Worm (Caenorhabditis elegans) whole organism, early embryonic: ENCODE data around the gene C39E6.2.

Source experiments
- B0310.2 ChIP-seq: sonication (generic microtip); optimal IDR thresholded peaks from 2 replicates; lab custom pipeline; 2016; ENCODE audit warnings: mild to moderate bottlenecking, missing genetic modification characterization, missing compliant biosample characterization
- F13C5.2 ChIP-seq: sonication (generic microtip); optimal IDR thresholded peaks from 2 replicates; lab custom pipeline; 2017; ENCODE audit warnings: mild to moderate bottlenecking, missing genetic modification characterization, inconsistent platforms, missing compliant biosample characterization
- ceh-36 ChIP-seq: sonication (generic microtip); optimal IDR thresholded peaks from 2 replicates; lab custom pipeline; 2016; ENCODE audit warnings: missing genetic modification characterization, inconsistent platforms, missing compliant biosample characterization
- ets-7 ChIP-seq: sonication (generic microtip); optimal IDR thresholded peaks from 2 replicates; lab custom pipeline; 2016; ENCODE audit warnings: missing genotype, missing genetic modification characterization, missing compliant biosample characterization
- flt-1 ChIP-seq: fragments of 200-800 bp; sonication (Bioruptor generic); IDR thresholded peaks from 2 replicates; pipeline ENCODE4 v1.3.6; 2022; ENCODE audit warnings: missing genetic modification characterization, missing compliant biosample characterization
- hmbx-1 ChIP-seq: sonication (generic microtip); optimal IDR thresholded peaks from 2 replicates; lab custom pipeline; 2016; ENCODE audit warnings: mild to moderate bottlenecking, missing genetic modification characterization, missing compliant biosample characterization
- hnd-1 ChIP-seq: sonication (generic microtip); optimal IDR thresholded peaks from 2 replicates; lab custom pipeline; 2016; ENCODE audit warnings: missing genetic modification characterization, missing compliant biosample characterization
- pes-1 ChIP-seq: fragments of 200-800 bp; sonication (Bioruptor generic); IDR thresholded peaks from 2 replicates; pipeline ENCODE4 v1.3.6; 2022; ENCODE audit warnings: missing genetic modification reagents, missing genetic modification characterization, missing compliant biosample characterization
- sea-1 ChIP-seq: fragments of 200-800 bp; sonication (Bioruptor generic); conservative IDR thresholded peaks from 2 replicates; pipeline ENCODE4 v1.3.6; 2022; ENCODE audit warnings: missing genetic modification characterization, missing compliant biosample characterization
- tbx-11 ChIP-seq: fragments of 200-800 bp; sonication (Bioruptor generic); IDR thresholded peaks from 2 replicates; pipeline ENCODE4 v1.3.6; 2022; ENCODE audit warnings: missing genetic modification characterization, missing compliant biosample characterization
- tbx-37 ChIP-seq: fragments of 200-800 bp; sonication (Bioruptor generic); conservative IDR thresholded peaks from 2 replicates; pipeline ENCODE4 v1.3.6; 2022; ENCODE audit warnings: missing genetic modification reagents, missing genetic modification characterization, missing compliant biosample characterization
- tra-4 ChIP-seq: sonication (generic microtip); optimal IDR thresholded peaks from 2 replicates; lab custom pipeline; 2017; ENCODE audit warnings: missing genetic modification characterization, missing compliant biosample characterization

C39E6.2 gene

ce11 chrX:4706755-4707226 is 48.1 kb downstream of the C39E6.2 start, which contains the start of gene dhhc-10:
Gene dhhc-10 (plus strand): TSS chrX:4707176.
- TF ChIP-seq sea-1 (no peak), ceh-36 (tag; lab: Kevin White, UChicago) (no peak), ets-7 (tag; lab: Kevin White, UChicago) (no peak), pes-1 (GFP tag; lab: Robert Waterston, UW) (no peak), flt-1 (GFP tag; lab: Robert Waterston, UW) (no peak), F13C5.2 (tag; lab: Kevin White, UChicago) (peak; percentile 47)

- TF ChIP-seq B0310.2 (no peak), F13C5.2 (tag; lab: Kevin White, UChicago) (no peak), tbx-11 (no peak), hmbx-1 (no peak), ceh-36 (tag; lab: Kevin White, UChicago) (no peak), tra-4 (tag; lab: Kevin White, UChicago) (no peak)
Measured at ce11 chrX:4705666-4706065, 49.3 kb downstream of the C39E6.2 start.

- TF ChIP-seq tbx-37 (GFP tag; lab: Robert Waterston, UW) = no peak
- TF ChIP-seq sea-1 = no peak
- TF ChIP-seq pes-1 (GFP tag; lab: Robert Waterston, UW) = no peak
- no peak for TF ChIP-seq hnd-1 (tag; lab: Kevin White, UChicago)
Measured at ce11 chrX:4704877-4705276, 50.0 kb downstream of the C39E6.2 start, which contains the start of gene aqp-8. Gene aqp-8 (minus strand): TSS chrX:4704977.
